Worm (Caenorhabditis elegans) whole organism, L2 larva: ENCODE data around the gene F54F11.1.

Experiments used
- lin-13 ChIP-seq: fragments of 150-350 bp; optimal IDR thresholded peaks from 2 replicates; lab custom pipeline; 2014; ENCODE audit warnings: missing biosample characterization, missing genetic modification reagents, missing genetic modification characterization
- mab-5 ChIP-seq: fragments of 150-350 bp; optimal IDR thresholded peaks from 2 replicates; lab custom pipeline; 2014; ENCODE audit warnings: missing biosample characterization, missing genetic modification characterization
- nhr-23 ChIP-seq: fragments of 150-350 bp; optimal IDR thresholded peaks from 2 replicates; lab custom pipeline; 2014; ENCODE audit warnings: missing biosample characterization, missing genetic modification reagents, missing genetic modification characterization
- zag-1 ChIP-seq: fragments of 150-350 bp; optimal IDR thresholded peaks from 2 replicates; lab custom pipeline; 2014; ENCODE audit warnings: missing biosample characterization, missing genetic modification characterization

DNA sequence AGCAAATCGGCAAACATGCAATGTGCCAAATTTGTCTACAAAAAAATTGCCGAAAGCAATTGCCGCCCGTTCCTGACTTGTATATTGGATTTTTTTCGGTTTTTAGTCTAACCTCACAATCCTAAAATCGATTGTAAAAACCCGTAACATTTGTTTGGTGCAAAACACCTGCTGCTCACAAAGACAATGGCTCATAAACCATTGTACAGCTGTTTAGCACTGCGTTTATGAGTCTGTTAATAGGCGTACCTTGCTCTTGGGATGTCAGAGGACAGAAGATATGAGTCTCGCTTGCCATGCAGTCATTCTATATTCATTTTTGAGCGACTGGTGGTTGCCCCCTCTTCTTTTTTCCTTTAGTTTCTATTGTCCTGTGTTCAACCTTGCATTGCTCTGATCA lies 31.7 kb upstream of the F54F11.1 start, which contains the start of gene E01G4.5:
- TF ChIP-seq mab-5 (tag; lab: Kevin White, UChicago) (no peak), zag-1 (no peak), nhr-23 (tag; lab: Kevin White, UChicago) (no peak), lin-13 (GFP tag; lab: Kevin White, UChicago) (no peak)
